Worm (Caenorhabditis elegans): ENCODE measurements around the gene K11D12.11.

- TF ChIP-seq T22C8.4 (GFP tag; IDR thresholded peaks at IDR 0.05) (no peak), tab-1 (GFP tag; IDR thresholded peaks at IDR 0.05) (no peak), flt-1 (GFP tag; IDR thresholded peaks at IDR 0.05) (no peak), ztf-29 (GFP tag; IDR thresholded peaks at IDR 0.05) (no peak), cog-1 (tag; optimal IDR thresholded peaks at IDR 0.05) (no peak), klf-2 (GFP tag; conservative IDR thresholded peaks at IDR 0.05) (no peak), ref-1 (GFP tag; conservative IDR thresholded peaks at IDR 0.05) (no peak)
These were observed 6.3 kb downstream of the K11D12.11 start, which contains the start of gene K11D12.13 for ce11 chrV:5033099-5033498.

Data from whole organism, midembryonic.